Worm (Caenorhabditis elegans) whole organism, L4 larva: ENCODE results near the gene clec-67.
"Not testable (repeated sequence)": the region's sequence is repeated elsewhere in the genome, so short reads cannot be mapped to it uniquely, and the experiment has no call there.

Source experiments
- F26F4.8 ChIP-seq: fragments of 200-800 bp; sonication (Bioruptor generic); conservative IDR thresholded peaks from 2 replicates; pipeline ENCODE4 v1.3.6; 2022; ENCODE audit warnings: missing genetic modification characterization, missing compliant biosample characterization
- T20F7.1 ChIP-seq: fragments of 200-800 bp; sonication (Bioruptor generic); optimal IDR thresholded peaks from 2 replicates; lab custom pipeline; 2018; ENCODE audit warnings: mild to moderate bottlenecking, missing genetic modification characterization, missing compliant biosample characterization
- Y105C5A.15 ChIP-seq: fragments of 200-800 bp; sonication (Bioruptor generic); IDR thresholded peaks from 2 replicates; pipeline ENCODE4 v1.3.6; 2022; ENCODE audit warnings: missing genetic modification characterization, missing compliant biosample characterization
- Y48G9A.11 ChIP-seq: fragments of 200-800 bp; sonication (Bioruptor generic); IDR thresholded peaks from 2 replicates; pipeline ENCODE4 v1.3.6; 2022; ENCODE audit warnings: missing genetic modification reagents, missing genetic modification characterization, missing compliant biosample characterization
- Y5F2A.4 ChIP-seq: fragments of 200-800 bp; sonication (Bioruptor generic); optimal IDR thresholded peaks from 2 replicates; lab custom pipeline; 2018; ENCODE audit warnings: mild to moderate bottlenecking, missing genetic modification characterization, missing compliant biosample characterization
- Y75B8A.6 ChIP-seq: fragments of 200-800 bp; sonication (Bioruptor generic); IDR thresholded peaks from 2 replicates; pipeline ENCODE4 v1.3.6; 2022; ENCODE audit warnings: missing genetic modification reagents, missing genetic modification characterization, missing compliant biosample characterization
- aha-1 ChIP-seq: fragments of 150-350 bp; peaks from one replicate; lab custom pipeline; 2014; ENCODE audit warnings: missing biosample characterization, missing genetic modification characterization
- ceh-44 ChIP-seq: fragments of 200-800 bp; sonication (Bioruptor generic); IDR thresholded peaks from 2 replicates; pipeline ENCODE4 v1.3.6; 2022; ENCODE audit warnings: missing genetic modification reagents, missing genetic modification characterization, missing compliant biosample characterization
- daf-12 ChIP-seq: fragments of 150-350 bp; optimal IDR thresholded peaks from 2 replicates; lab custom pipeline; 2014; ENCODE audit warnings: missing biosample characterization, missing genetic modification reagents, missing genetic modification characterization
- daf-16 ChIP-seq, 3 experiments: sonication (generic microtip); optimal IDR thresholded peaks; 2 replicates each; lab custom pipeline; 2016 to 2017; ENCODE audit warnings: missing genetic modification characterization in 3 of 3, missing genetic modification reagents in 3 of 3, mild to moderate bottlenecking in 2 of 3, missing compliant biosample characterization in 2 of 3, missing biosample characterization in 1 of 3, moderate library complexity in 1 of 3
- dmd-6 ChIP-seq: fragments of 200-800 bp; sonication (Bioruptor generic); IDR thresholded peaks from 2 replicates; pipeline ENCODE4 v1.3.6; 2022; ENCODE audit warnings: missing genetic modification reagents, missing genetic modification characterization, missing compliant biosample characterization
- dmd-9 ChIP-seq: fragments of 200-800 bp; sonication (Bioruptor generic); IDR thresholded peaks from 2 replicates; pipeline ENCODE4 v1.3.6; 2022; ENCODE audit warnings: missing genetic modification reagents, missing genetic modification characterization, missing compliant biosample characterization
- dpl-1 ChIP-seq: fragments of 150-350 bp; optimal IDR thresholded peaks from 2 replicates; lab custom pipeline; 2014; ENCODE audit warnings: missing biosample characterization, missing genetic modification reagents, missing genetic modification characterization
- dve-1 ChIP-seq: sonication (generic microtip); optimal IDR thresholded peaks from 2 replicates; lab custom pipeline; 2017; ENCODE audit warnings: antibody characterized with exemption, mild to moderate bottlenecking, missing genetic modification characterization, missing compliant biosample characterization; ENCODE audit not compliant: insufficient read depth
- gei-8 ChIP-seq: fragments of 200-800 bp; sonication (Bioruptor generic); optimal IDR thresholded peaks from 2 replicates; lab custom pipeline; 2018; ENCODE audit warnings: mild to moderate bottlenecking, missing genetic modification characterization, missing compliant biosample characterization
- hlh-11 ChIP-seq: fragments of 200-800 bp; sonication (Bioruptor generic); optimal IDR thresholded peaks from 2 replicates; lab custom pipeline; 2018; ENCODE audit warnings: mild to moderate bottlenecking, missing genetic modification characterization, missing compliant biosample characterization
- hlh-30 ChIP-seq: sonication (generic microtip); optimal IDR thresholded peaks from 2 replicates; lab custom pipeline; 2017; ENCODE audit warnings: antibody characterized with exemption, mild to moderate bottlenecking, missing genetic modification characterization, missing compliant biosample characterization; ENCODE audit not compliant: insufficient read depth
- hmg-1.1 ChIP-seq: fragments of 200-800 bp; sonication (Bioruptor generic); IDR thresholded peaks from 2 replicates; pipeline ENCODE4 v1.3.6; 2022; ENCODE audit warnings: missing genetic modification reagents, missing genetic modification characterization, missing compliant biosample characterization
- lin-1 ChIP-seq: fragments of 200-800 bp; sonication (Bioruptor generic); IDR thresholded peaks from 2 replicates; pipeline ENCODE4 v1.3.6; 2022; ENCODE audit warnings: missing genetic modification reagents, missing genetic modification characterization, missing compliant biosample characterization
- lin-39 ChIP-seq: fragments of 150-350 bp; optimal IDR thresholded peaks from 2 replicates; lab custom pipeline; 2014; ENCODE audit warnings: missing biosample characterization, missing genetic modification reagents, missing genetic modification characterization
- madf-9 ChIP-seq: fragments of 200-800 bp; sonication (Bioruptor generic); conservative IDR thresholded peaks from 2 replicates; pipeline ENCODE4 v1.3.6; 2022; ENCODE audit warnings: missing genetic modification reagents, missing genetic modification characterization, missing compliant biosample characterization
- mdl-1 ChIP-seq, 2 experiments: fragments of 150-350 bp in 1 of 2; sonication (generic microtip) in 1 of 2; optimal IDR thresholded peaks; 2 replicates each; lab custom pipeline; 2014 to 2017; ENCODE audit warnings: missing biosample characterization in 2 of 2, missing genetic modification characterization in 2 of 2
- mdt-29 ChIP-seq: fragments of 200-800 bp; sonication (Bioruptor generic); IDR thresholded peaks from 2 replicates; pipeline ENCODE4 v1.3.6; 2022; ENCODE audit warnings: missing genetic modification reagents, missing genetic modification characterization, missing compliant biosample characterization
- mxl-3 ChIP-seq: fragments of 200-800 bp; sonication (Bioruptor generic); optimal IDR thresholded peaks from 2 replicates; lab custom pipeline; 2018; ENCODE audit warnings: mild to moderate bottlenecking, missing genetic modification characterization, missing compliant biosample characterization
- nhr-10 ChIP-seq: fragments of 150-350 bp; optimal IDR thresholded peaks from 2 replicates; lab custom pipeline; 2014; ENCODE audit warnings: missing biosample characterization, missing genetic modification characterization
- nhr-111 ChIP-seq: fragments of 200-800 bp; sonication (Bioruptor generic); optimal IDR thresholded peaks from 2 replicates; lab custom pipeline; 2018; ENCODE audit warnings: mild to moderate bottlenecking, missing genetic modification characterization, missing compliant biosample characterization
- nhr-28 ChIP-seq: fragments of 150-350 bp; optimal IDR thresholded peaks from 2 replicates; lab custom pipeline; 2014; ENCODE audit warnings: missing biosample characterization, missing genetic modification characterization
- nhr-77 ChIP-seq: fragments of 150-350 bp; optimal IDR thresholded peaks from 2 replicates; lab custom pipeline; 2014; ENCODE audit warnings: missing biosample characterization, missing genetic modification characterization
- php-3 ChIP-seq: fragments of 200-800 bp; sonication (Bioruptor generic); IDR thresholded peaks from 2 replicates; pipeline ENCODE4 v1.3.6; 2022; ENCODE audit warnings: missing genetic modification reagents, missing genetic modification characterization, missing compliant biosample characterization
- pqm-1 ChIP-seq: sonication (generic microtip); optimal IDR thresholded peaks from 2 replicates; lab custom pipeline; 2017; ENCODE audit warnings: missing biosample characterization, missing genetic modification characterization
- skn-1 ChIP-seq: fragments of 150-350 bp; optimal IDR thresholded peaks from 2 replicates; lab custom pipeline; 2014; ENCODE audit warnings: missing biosample characterization, missing genetic modification characterization
- snpc-1.2 ChIP-seq: fragments of 200-800 bp; sonication (Bioruptor generic); IDR thresholded peaks from 2 replicates; pipeline ENCODE4 v1.3.6; 2022; ENCODE audit warnings: missing genetic modification reagents, missing genetic modification characterization, missing compliant biosample characterization
- tra-1 ChIP-seq: fragments of 200-800 bp; sonication (Bioruptor generic); IDR thresholded peaks from 2 replicates; pipeline ENCODE4 v1.3.6; 2022; ENCODE audit warnings: missing genetic modification reagents, missing genetic modification characterization, missing compliant biosample characterization
- unc-39 ChIP-seq: sonication (generic microtip); optimal IDR thresholded peaks from 2 replicates; lab custom pipeline; 2017; ENCODE audit warnings: missing biosample characterization, missing genetic modification characterization
- unc-62 ChIP-seq, 3 experiments: fragments of 150-350 bp in 1 of 3; sonication (generic microtip); optimal IDR thresholded peaks in 2 of 3; peaks in 1 of 3; 1 replicate in 1 of 3; 2 replicates in 2 of 3; lab custom pipeline; 2014 to 2017; ENCODE audit warnings: missing biosample characterization in 3 of 3, missing genetic modification characterization in 3 of 3, missing genetic modification reagents in 3 of 3, missing genotype in 1 of 3
- vab-7 ChIP-seq: fragments of 200-800 bp; sonication (Bioruptor generic); IDR thresholded peaks from 2 replicates; pipeline ENCODE4 v1.3.6; 2022; ENCODE audit warnings: missing genetic modification reagents, missing genetic modification characterization, missing compliant biosample characterization
- zag-1 ChIP-seq: fragments of 150-350 bp; optimal IDR thresholded peaks from 2 replicates; lab custom pipeline; 2014; ENCODE audit warnings: missing biosample characterization, missing genetic modification characterization

The clec-67 gene

DNA sequence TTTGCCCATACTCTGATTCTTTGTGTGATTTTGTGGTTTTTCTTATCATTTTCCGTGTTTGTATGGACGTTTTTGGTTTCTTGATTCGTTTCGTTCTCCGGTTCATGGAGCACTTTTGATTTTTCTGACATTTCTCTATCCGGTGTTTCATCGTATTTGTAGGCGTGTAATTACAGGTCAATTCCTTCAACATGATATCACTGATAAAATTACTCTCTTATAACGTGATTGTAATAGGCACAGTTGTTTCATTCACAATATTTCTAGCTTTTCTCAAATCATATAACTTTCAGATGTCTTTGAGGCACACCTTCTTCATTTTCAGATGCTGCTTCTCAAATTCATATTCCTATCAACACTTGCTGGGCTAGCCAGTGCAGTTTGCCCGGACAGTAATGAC lies 10.4 kb downstream of the clec-67 start, which contains the start of gene clec-70:
Gene clec-70, plus strand, starts transcription at position 301 of the 400 bp plus-strand sequence.
- TF ChIP-seq vab-7 (GFP tag; lab: Robert Waterston, UW); snpc-1.2 (GFP tag; lab: Robert Waterston, UW); hmg-1.1: not testable (repeated sequence)
- TF ChIP-seq, all 104 proteins: peak for 0; not testable (repeated sequence) for 104

DNA sequence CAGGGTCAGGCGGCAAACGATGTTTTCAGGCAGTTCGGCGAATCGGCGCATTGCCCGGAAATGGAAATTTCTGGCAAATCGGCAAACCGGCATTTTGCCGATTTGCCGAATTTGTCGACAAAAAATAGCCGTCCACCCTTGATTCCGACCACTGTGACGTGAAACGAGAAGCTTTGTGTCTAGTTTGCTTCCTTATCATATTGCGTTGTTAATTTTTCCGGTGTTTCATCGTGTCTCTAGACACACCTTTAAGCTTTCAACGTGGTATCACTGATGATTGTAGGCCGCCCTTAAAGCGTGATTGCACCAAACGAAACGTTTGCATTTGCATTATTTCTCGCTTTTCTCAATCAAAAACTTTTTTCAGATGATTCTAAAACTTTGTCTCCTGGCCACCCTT lies 15.1 kb downstream of the clec-67 start, which contains the start of gene clec-71:
Gene clec-71, plus strand, starts transcription at position 362 of the 400 bp plus-strand sequence.
- TF ChIP-seq unc-62 (GFP tag; optimal IDR thresholded peaks at IDR 0.05 in 1 of 2; lab: Kevin White, UChicago) (peak in 1 of 2 experiments; percentile 55), unc-62 (tag; optimal IDR thresholded peaks at IDR 0.05; lab: Kevin White, UChicago) (no peak), daf-12 (tag; lab: Kevin White, UChicago) (no peak), zag-1 (no peak), aha-1 (tag; lab: Kevin White, UChicago) (peak; percentile 57), mdt-29 (GFP tag; lab: Robert Waterston, UW) (no peak), hlh-30 (tag; lab: Kevin White, UChicago) (no peak)
- TF ChIP-seq, all 104 proteins: peak for 2

DNA sequence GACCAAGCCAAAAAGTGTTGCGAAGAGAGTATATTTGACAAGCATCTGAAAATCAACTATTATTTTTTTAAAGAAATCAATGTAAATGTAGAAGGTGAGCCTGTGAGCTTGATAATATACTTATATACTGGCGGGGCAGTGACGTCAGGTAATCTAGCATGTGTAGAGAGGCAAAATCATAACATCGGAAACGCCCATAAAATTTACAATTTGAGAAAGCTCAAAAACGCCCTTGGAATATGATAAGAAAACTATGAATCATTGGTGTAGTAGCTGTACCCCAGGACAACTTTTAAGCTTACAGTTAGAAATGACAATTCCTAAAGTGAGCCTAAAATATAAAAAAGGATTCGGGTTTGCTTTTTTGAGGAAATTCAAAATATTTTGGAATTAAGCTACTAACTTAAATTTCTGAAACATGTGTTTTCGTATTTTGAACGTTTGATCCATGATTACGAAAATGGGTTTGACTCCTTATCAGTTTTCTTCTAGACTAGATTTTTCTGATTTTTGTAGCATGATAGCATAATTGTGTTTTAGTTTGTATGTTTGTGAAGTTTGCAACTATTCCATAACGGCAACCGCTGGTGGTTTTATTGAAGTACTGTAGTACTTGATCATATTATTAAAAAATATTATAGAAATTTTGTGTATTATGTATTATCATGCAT lies 19.8 kb downstream of the clec-67 start, which contains the start of gene clec-174:
Gene clec-174, minus strand, starts transcription at position 51 of the 671 bp plus-strand sequence.
- TF ChIP-seq nhr-28 (tag; lab: Kevin White, UChicago) (peak; percentile 87), T20F7.1 (GFP tag; lab: Kevin White, UChicago) (no peak), unc-62 (GFP tag; optimal IDR thresholded peaks at IDR 0.05 in 1 of 2; lab: Kevin White, UChicago) (peak in 1 of 2 experiments; percentile 35), unc-62 (tag; optimal IDR thresholded peaks at IDR 0.05; lab: Kevin White, UChicago) (no peak), nhr-77 (tag; lab: Kevin White, UChicago) (peak; percentile 54), pqm-1 (peak; percentile 6), dpl-1 (GFP tag; lab: Kevin White, UChicago) (no peak), aha-1 (tag; lab: Kevin White, UChicago) (peak; percentile 87)

DNA sequence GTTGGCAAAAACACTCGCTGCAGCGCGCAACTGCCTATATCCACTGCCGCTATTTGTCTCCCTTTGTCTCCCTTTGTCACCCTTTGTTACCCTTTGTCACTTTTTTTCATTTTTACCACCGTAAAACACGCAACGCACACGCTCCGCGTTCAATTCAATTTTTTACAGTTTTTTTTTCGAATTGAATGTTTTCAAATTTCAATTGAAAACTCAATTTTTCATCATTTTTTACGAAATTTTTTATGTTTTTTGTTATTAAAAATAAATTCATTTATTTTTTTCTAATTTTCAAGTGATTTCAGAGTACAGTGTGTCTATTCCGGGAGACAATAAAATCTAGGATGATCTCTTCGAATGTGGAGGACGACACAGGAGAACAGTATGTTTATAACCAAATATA lies 21.0 kb downstream of the clec-67 start, which contains the start of gene Y46C8AL.11:
Gene Y46C8AL.11, plus strand, starts transcription at position 301 of the 400 bp plus-strand sequence.
- TF ChIP-seq nhr-111 (no peak), lin-39 (no peak), ceh-44 (GFP tag; lab: Robert Waterston, UW) (no peak), nhr-10 (tag; lab: Kevin White, UChicago) (no peak), skn-1 (tag; lab: Kevin White, UChicago) (no peak), madf-9 (GFP tag; lab: Robert Waterston, UW) (no peak), unc-39 (tag; lab: Kevin White, UChicago) (no peak), Y105C5A.15 (no peak), F26F4.8 (GFP tag; lab: Robert Waterston, UW) (no peak)

DNA sequence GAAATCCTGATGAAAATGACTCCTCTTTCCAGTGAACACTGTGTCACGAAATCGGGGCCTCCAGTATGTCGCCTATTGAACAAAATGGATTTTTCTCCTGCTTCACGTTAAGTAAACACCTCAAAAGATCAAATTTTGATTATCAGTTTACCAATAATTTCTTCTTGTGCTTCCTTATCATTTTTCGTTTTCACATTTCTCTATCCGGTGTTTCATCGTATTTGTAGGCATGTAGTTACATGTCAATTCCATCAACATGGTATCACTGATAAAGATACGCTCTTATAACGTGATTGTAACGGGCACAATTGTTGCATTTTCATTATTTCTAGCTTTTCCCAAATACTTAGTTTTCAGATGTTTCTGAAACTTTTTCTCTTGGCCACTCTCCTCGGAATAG lies 22.5 kb downstream of the clec-67 start, which contains the start of gene clec-72:
Gene clec-72, plus strand, starts transcription at position 358 of the 400 bp plus-strand sequence.
- TF ChIP-seq mxl-3 (GFP tag; lab: Kevin White, UChicago) (peak; percentile 5), Y75B8A.6 (GFP tag; lab: Robert Waterston, UW) (0 out of 2 replicates have a peak, but pooled peaks have one; percentile 7), dmd-9 (GFP tag; lab: Robert Waterston, UW) (no peak), dmd-6 (GFP tag; lab: Robert Waterston, UW) (peak; percentile 92), lin-1 (GFP tag; lab: Robert Waterston, UW) (peak; percentile 49; the same call in 1 of the 2 replicates), hlh-11 (peak; percentile 66), nhr-77 (tag; lab: Kevin White, UChicago) (peak; percentile 88), php-3 (GFP tag; lab: Robert Waterston, UW) (peak; percentile 34; the same call in 1 of the 2 replicates), dve-1 (no peak), nhr-28 (tag; lab: Kevin White, UChicago) (peak; percentile 99), Y48G9A.11 (GFP tag; lab: Robert Waterston, UW) (no peak), gei-8 (GFP tag; lab: Kevin White, UChicago) (no peak), unc-62 (GFP tag; optimal IDR thresholded peaks at IDR 0.05 in 1 of 2; lab: Kevin White, UChicago) (peak in 1 of 2 experiments; percentile 51), unc-62 (tag; optimal IDR thresholded peaks at IDR 0.05; lab: Kevin White, UChicago) (no peak), daf-16 (GFP tag; optimal IDR thresholded peaks at IDR 0.05; lab: Kevin White, UChicago) (no peak), daf-16 (tag; optimal IDR thresholded peaks at IDR 0.05; lab: Kevin White, UChicago) (peak; percentile 97), mdl-1 (tag; optimal IDR thresholded peaks at IDR 0.05; lab: Kevin White, UChicago) (peak in 1 of 2 experiments; percentile 50), tra-1 (0 out of 2 replicates have a peak, but pooled peaks have one; percentile 31), pqm-1 (peak; percentile 98), Y5F2A.4 (GFP tag; lab: Kevin White, UChicago) (no peak)
- TF ChIP-seq, all 104 proteins: peak for 13
